Fruit fly (Drosophila melanogaster): ENCODE results near the gene epsilonCOP.
A peak's percentile ranks its signal among the peaks of the same experiment; 100 is the strongest.

The epsilonCOP gene

DNA sequence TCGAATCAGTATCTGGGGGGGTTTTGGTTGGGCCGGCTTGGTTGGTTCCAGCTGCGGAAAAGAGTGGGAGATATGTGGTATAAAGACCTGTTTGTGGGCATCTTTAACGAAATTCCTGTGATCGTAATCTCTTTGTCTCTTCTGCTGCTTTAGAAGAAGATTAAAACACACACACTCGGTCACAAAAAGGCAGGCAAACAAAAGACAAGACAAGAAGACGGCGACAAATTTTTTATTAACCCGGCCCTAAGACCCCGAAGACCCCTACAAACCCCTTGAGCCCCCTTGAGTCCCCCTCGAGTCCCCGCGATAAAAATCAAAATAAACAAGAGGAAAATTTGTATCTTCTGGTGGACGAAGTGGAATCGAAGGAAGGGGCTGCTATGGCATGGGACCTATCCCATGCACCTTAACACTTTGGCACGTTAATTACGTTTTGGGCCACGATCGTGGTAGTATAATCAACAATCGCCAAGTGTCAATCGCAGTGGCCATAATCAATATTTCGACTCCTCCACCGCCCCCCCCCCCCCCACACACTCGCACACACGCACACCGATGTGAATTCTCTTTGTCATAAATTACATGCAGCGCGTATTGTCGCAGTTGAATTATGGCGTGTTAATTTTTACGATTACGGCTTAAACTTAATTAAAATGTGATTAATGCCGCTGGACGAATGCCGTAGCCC lies 45.4 kb downstream of the epsilonCOP start:
- TF ChIP-seq CG7745 (tag; optimal IDR thresholded peaks at IDR 0.05) (peak; percentile 71), E2f1 (GFP tag; IDR thresholded peaks at IDR 0.05) (no peak), caup (GFP tag; optimal IDR thresholded peaks at IDR 0.05; ENCODE audit: severe bottlenecking) (no peak), pros (GFP tag; optimal IDR thresholded peaks at IDR 0.05) (peak; percentile 94), crol (GFP tag; IDR thresholded peaks at IDR 0.05) (peak; percentile 84), ems (GFP tag; optimal IDR thresholded peaks at IDR 0.05) (no peak), Ets65A (GFP tag) (peak; percentile 46), NC2α (GFP tag; optimal IDR thresholded peaks at IDR 0.05) (no peak), unpg (GFP tag; optimal IDR thresholded peaks at IDR 0.05) (no peak), cg (GFP tag; optimal IDR thresholded peaks at IDR 0.05) (peak; percentile 39), kni (GFP tag; optimal IDR thresholded peaks at IDR 0.05) (peak; percentile 58), Awh (GFP tag; IDR thresholded peaks at IDR 0.05) (0 out of 2 replicates have a peak, but pooled peaks have one; percentile 13), Dll (GFP tag; IDR thresholded peaks at IDR 0.05; ENCODE audit: partially characterized antibody) (no peak), sqz (GFP tag; optimal IDR thresholded peaks at IDR 0.05) (peak; percentile 41), CG32532 (GFP tag; IDR thresholded peaks at IDR 0.05) (no peak), CoRest (tag; optimal IDR thresholded peaks at IDR 0.05) (no peak), pb (GFP tag; optimal IDR thresholded peaks at IDR 0.05) (no peak), CG11504 (tag; optimal IDR thresholded peaks at IDR 0.05) (no peak), ham (GFP tag; IDR thresholded peaks at IDR 0.05) (no peak), Optix (GFP tag; IDR thresholded peaks at IDR 0.05) (no peak), ERR (GFP tag; optimal IDR thresholded peaks at IDR 0.05) (no peak), Stat92E (GFP tag; optimal IDR thresholded peaks at IDR 0.05) (peak in 1 of 3 experiments; percentile 16), CG12659 (GFP tag; optimal IDR thresholded peaks at IDR 0.05) (no peak), CG3281 (GFP tag; optimal IDR thresholded peaks at IDR 0.05) (no peak), CG31365 (tag; optimal IDR thresholded peaks at IDR 0.05) (no peak), CG17359 (tag; optimal IDR thresholded peaks at IDR 0.05) (no peak), gcm (GFP tag; optimal IDR thresholded peaks at IDR 0.05) (no peak), grn (GFP tag; optimal IDR thresholded peaks at IDR 0.05) (peak; percentile 96), sd (tag; optimal IDR thresholded peaks at IDR 0.05) (peak; percentile 83), CG12769 (tag; optimal IDR thresholded peaks at IDR 0.05) (no peak), seq (GFP tag; IDR thresholded peaks at IDR 0.05) (no peak), ap (GFP tag; IDR thresholded peaks at IDR 0.05) (no peak), CG6654 (GFP tag; optimal IDR thresholded peaks at IDR 0.05) (no peak), CG7372 (GFP tag; IDR thresholded peaks at IDR 0.05) (no peak), Sry-β (GFP tag; optimal IDR thresholded peaks at IDR 0.05) (no peak), D19A (tag; optimal IDR thresholded peaks at IDR 0.05) (no peak), HLHmδ (GFP tag; optimal IDR thresholded peaks at IDR 0.05) (no peak), mld (GFP tag; IDR thresholded peaks at IDR 0.05; ENCODE audit: partially characterized antibody) (no peak), Hr78 (GFP tag; optimal IDR thresholded peaks at IDR 0.05) (peak in 1 of 2 experiments; percentile 23), abd-A (tag; optimal IDR thresholded peaks at IDR 0.05) (peak; percentile 47), CG1602 (GFP tag; optimal IDR thresholded peaks at IDR 0.05) (no peak), oc (tag; optimal IDR thresholded peaks at IDR 0.05) (peak; percentile 80), CG4854 (GFP tag; optimal IDR thresholded peaks at IDR 0.05) (no peak), CG10979 (tag; optimal IDR thresholded peaks at IDR 0.05) (no peak), CG16779 (GFP tag; IDR thresholded peaks at IDR 0.05) (no peak), wor (GFP tag; IDR thresholded peaks at IDR 0.05) (no peak), tap (tag; optimal IDR thresholded peaks at IDR 0.05) (no peak), Sox100B (GFP tag; optimal IDR thresholded peaks at IDR 0.05) (no peak), Dad (GFP tag; optimal IDR thresholded peaks at IDR 0.05) (no peak)

Data from whole organism, embryonic.